Worm (Caenorhabditis elegans) whole organism, L4/young adult: ENCODE measurements around the gene del-9.

Source experiments
- W03F9.2 ChIP-seq: fragments of 150-350 bp; optimal IDR thresholded peaks from 2 replicates; lab custom pipeline; 2014; ENCODE audit warnings: missing biosample characterization, missing genetic modification characterization
- dao-5 ChIP-seq: sonication (generic microtip); optimal IDR thresholded peaks from 2 replicates; lab custom pipeline; 2016; ENCODE audit warnings: missing genotype, missing genetic modification characterization, moderate library complexity, missing compliant biosample characterization
- him-1 ChIP-seq: sonication (generic microtip); optimal IDR thresholded peaks from 2 replicates; lab custom pipeline; 2016; ENCODE audit warnings: missing genotype, missing genetic modification reagents, missing genetic modification characterization, missing compliant biosample characterization

Gene del-9

ce11 chrX:3617218-3617617 lies at the start of gene del-9:
Gene del-9, minus strand, starts transcription at chrX:3617318.
- TF ChIP-seq W03F9.2 (tag; lab: Kevin White, UChicago) (no peak), him-1 (tag; lab: Kevin White, UChicago) (no peak), dao-5 (tag; lab: Kevin White, UChicago) (no peak)

ce11 chrX:3659192-3659591 lies 42.1 kb upstream of the del-9 start, which contains the start of gene R11G1.1:
Gene R11G1.1, plus strand, starts transcription at chrX:3659492.
- TF ChIP-seq dao-5 (tag; lab: Kevin White, UChicago): no peak
- no peak for TF ChIP-seq W03F9.2 (tag; lab: Kevin White, UChicago)
- no peak for TF ChIP-seq him-1 (tag; lab: Kevin White, UChicago)

DNA sequence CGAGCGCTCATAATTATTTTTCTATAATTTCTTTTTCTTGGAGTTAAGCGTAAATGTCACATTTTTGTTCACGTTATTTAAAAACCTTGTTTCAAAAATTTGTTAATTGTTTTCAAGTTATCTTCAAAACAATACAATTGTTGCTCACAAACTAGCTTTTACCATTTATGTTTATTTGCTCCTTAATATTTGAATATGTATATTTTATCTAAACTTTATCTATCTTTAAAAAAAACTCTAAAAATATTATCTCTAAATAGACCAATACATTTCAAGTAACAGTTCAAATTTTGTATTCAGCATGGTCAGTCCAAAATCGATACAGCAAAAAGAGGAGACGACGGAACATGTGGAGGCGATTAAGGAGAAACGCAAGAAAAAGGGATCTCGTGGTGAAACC lies 38.9 kb upstream of the del-9 start, which contains the start of gene R11G1.7:
TSS of gene R11G1.7 (plus strand) at position 301 of the 400 bp plus-strand sequence.
- TF ChIP-seq him-1 (tag; lab: Kevin White, UChicago) (no peak), dao-5 (tag; lab: Kevin White, UChicago) (no peak), W03F9.2 (tag; lab: Kevin White, UChicago) (no peak)

DNA sequence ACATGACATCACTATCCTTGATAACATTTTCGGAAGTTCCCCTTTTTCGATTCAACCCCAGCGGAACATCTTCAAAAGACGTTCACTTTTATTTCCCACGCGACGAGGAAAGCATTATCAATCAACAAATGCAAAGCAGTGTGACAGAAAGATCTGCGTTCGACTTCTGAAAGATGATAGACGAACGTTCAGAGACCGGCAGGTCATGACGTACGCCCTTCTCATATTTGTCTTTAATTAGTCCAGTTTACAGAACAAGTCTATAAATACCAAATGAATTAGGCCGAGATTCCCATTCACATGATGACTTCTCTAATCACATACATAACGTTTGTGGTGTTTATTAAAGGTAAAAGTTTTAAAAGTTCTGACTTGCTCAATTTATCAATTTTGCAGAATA lies 37.5 kb upstream of the del-9 start, which contains the start of gene R11G1.11:
TSS of gene R11G1.11 (plus strand) at position 301 of the 400 bp plus-strand sequence.
- no peak for TF ChIP-seq W03F9.2 (tag; lab: Kevin White, UChicago)
- no peak for TF ChIP-seq him-1 (tag; lab: Kevin White, UChicago)
- no peak for TF ChIP-seq dao-5 (tag; lab: Kevin White, UChicago)

DNA sequence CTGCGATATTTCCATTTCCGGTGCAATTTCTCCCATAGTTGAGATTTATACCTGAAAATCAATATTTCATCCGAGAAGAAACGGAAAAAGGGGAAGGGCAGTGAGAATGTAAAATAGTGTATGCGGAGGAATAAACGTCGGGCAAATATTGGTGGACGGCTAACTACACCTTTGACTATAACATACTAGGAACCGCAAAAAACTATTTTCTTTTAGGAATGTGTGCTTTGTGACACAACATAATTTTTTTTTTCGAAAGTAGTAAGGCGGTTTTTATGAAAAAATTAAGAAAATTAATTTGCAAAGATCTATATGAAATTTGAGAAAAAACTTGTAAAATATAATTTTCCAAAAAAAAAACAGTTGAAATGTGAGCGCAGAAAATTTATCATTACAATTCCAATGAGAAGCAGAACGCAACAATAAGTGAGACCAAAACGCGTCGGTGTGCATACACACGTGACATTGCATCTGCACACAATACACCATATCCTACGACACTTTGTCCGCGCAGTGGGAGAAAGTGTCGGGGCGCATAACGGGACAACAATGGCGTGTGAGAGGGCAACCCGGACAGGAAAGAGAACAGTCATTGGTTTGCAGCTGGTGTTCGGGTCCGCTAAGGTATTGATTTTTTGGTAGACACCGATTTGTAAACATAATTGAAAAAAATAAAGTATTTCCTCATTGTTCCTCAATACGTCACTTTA lies 33.1 kb upstream of the del-9 start, which contains the start of the genes sax-1 and R11G1.2:
TSS of gene sax-1 (minus strand) at position 51 of the 710 bp plus-strand sequence.
TSS of gene R11G1.2 (plus strand) at position 515 of the 710 bp plus-strand sequence.
- TF ChIP-seq W03F9.2 (tag; lab: Kevin White, UChicago): peak; percentile 39
- TF ChIP-seq him-1 (tag; lab: Kevin White, UChicago): no peak
- no peak for TF ChIP-seq dao-5 (tag; lab: Kevin White, UChicago)

ce11 chrX:3645924-3646323 lies 28.8 kb upstream of the del-9 start:
- no peak for TF ChIP-seq W03F9.2 (tag; lab: Kevin White, UChicago)
- no peak for TF ChIP-seq dao-5 (tag; lab: Kevin White, UChicago)
- TF ChIP-seq him-1 (tag; lab: Kevin White, UChicago): no peak

- TF ChIP-seq him-1 (tag; lab: Kevin White, UChicago): no peak
- TF ChIP-seq dao-5 (tag; lab: Kevin White, UChicago): no peak
Observed at ce11 chrX:3644796-3645195, 27.7 kb upstream of the del-9 start, which contains the start of gene tmem-24. Gene tmem-24, minus strand, starts transcription at chrX:3644896.

ce11 chrX:3634782-3635181 lies 17.7 kb upstream of the del-9 start:
- TF ChIP-seq dao-5 (tag; lab: Kevin White, UChicago) (no peak), him-1 (tag; lab: Kevin White, UChicago) (no peak), W03F9.2 (tag; lab: Kevin White, UChicago) (no peak)

DNA sequence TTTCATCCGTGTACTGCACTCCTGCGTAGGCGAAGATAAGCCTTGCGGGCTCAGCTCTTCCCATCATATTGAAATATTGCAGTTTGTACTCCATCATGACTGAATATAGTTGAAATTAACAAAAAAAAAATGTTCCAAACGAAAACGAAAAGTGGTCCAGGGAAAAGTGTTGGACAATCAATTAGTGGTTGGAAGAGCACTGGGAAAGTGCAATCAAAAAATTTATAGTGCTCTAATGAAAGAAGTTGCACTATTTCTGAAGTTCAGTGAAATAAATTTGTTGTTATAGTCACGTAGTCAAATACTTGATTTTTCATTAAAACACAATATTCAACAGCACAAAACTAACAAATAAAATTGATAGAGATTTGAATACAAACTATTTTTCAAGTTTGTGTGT lies 16.5 kb upstream of the del-9 start, which contains the start of gene gst-11:
TSS of gene gst-11 (minus strand) at position 101 of the 400 bp plus-strand sequence.
- TF ChIP-seq dao-5 (tag; lab: Kevin White, UChicago) (no peak), him-1 (tag; lab: Kevin White, UChicago) (no peak), W03F9.2 (tag; lab: Kevin White, UChicago) (no peak)

DNA sequence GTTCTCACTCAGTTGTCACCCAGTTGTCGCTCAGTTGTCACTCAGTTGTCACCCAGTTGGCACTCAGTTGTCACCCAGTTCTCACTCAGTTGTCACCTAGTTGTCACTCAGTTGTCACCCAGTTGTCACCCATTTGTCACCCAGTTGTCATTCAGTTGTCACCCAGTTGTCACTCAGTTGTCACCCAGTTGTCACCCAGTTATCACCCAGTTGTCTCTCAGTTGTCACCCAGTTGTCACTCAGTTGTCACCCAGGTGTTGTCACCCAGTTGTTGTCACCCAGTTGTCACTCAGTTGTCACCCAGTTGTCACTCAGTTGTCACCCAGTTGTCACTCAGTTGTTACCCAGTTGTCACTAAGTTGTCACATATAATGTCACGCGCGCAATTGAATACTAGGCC lies 14.4 kb upstream of the del-9 start:
- TF ChIP-seq him-1 (tag; lab: Kevin White, UChicago): no peak
- TF ChIP-seq dao-5 (tag; lab: Kevin White, UChicago): no peak
- TF ChIP-seq W03F9.2 (tag; lab: Kevin White, UChicago): no peak

DNA sequence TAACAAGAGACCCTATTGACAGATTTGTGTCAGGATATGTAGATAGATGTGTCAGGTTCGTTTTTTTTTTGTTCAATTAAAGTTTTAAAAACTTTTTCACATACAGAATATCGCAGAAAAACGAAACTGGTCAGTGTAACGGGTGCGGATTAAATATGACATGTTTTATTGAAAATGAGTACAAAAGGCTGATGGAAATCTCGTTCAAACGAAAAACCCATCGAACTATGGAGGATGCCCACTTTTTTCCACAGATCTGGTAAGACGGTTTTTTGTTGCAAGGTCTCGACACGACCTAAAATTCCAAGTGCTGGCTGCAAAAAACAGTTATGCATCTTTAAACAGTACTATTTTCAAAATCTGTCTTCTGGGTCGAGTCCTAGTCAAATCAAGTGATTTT lies 13.0 kb upstream of the del-9 start:
- TF ChIP-seq him-1 (tag; lab: Kevin White, UChicago): no peak
- TF ChIP-seq dao-5 (tag; lab: Kevin White, UChicago): no peak
- no peak for TF ChIP-seq W03F9.2 (tag; lab: Kevin White, UChicago)

DNA sequence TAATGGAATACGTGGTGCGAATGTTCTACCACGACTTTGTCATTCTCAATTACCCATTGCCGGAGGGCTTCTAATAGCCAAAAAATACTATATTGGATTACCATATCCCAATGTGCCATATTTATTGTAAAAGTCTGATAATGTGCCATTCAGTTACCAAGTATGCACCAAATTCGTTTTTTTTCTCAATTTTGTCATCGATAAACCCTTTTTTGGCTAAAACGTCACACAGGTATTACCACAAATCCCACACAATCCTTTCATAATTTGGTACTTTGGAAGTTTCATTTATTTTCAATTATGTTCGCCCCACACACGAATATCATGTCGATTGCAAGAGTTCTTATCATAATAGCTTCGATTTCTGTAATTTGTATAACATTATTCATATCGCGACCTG lies 10.9 kb upstream of the del-9 start, which contains the start of gene vep-2:
TSS of gene vep-2 (plus strand) at position 301 of the 400 bp plus-strand sequence.
- TF ChIP-seq him-1 (tag; lab: Kevin White, UChicago) (no peak), W03F9.2 (tag; lab: Kevin White, UChicago) (no peak), dao-5 (tag; lab: Kevin White, UChicago) (no peak)

DNA sequence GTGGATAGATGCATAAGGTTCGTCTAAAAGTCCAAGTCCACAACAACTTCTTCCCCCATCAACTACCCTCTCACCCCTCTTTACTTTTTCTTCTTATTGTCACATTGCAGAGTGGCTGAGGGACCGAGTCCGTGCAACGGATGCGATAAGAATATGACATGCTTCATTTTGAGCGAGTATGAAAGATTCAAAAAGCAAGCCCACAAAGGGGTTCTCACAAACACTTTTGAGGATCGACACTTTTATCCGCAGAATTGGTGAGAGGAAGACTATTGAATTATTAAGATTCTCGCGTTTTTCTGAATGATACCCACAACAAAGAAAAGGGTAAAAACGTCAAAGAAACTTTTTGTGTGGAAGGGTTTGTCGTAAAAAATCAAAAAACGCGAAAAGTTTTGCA lies 8.5 kb upstream of the del-9 start:
- TF ChIP-seq W03F9.2 (tag; lab: Kevin White, UChicago): no peak
- TF ChIP-seq him-1 (tag; lab: Kevin White, UChicago): no peak
- TF ChIP-seq dao-5 (tag; lab: Kevin White, UChicago): no peak
